Fruit fly (Drosophila melanogaster): Measurements from ENCODE around the gene cad.

Gene cad

dm6 chr2L:20811039-20811652, 40.6 kb downstream of the cad start (continued):
- TF ChIP-seq crp (GFP tag; optimal IDR thresholded peaks at IDR 0.05) (no peak), C15 (GFP tag; IDR thresholded peaks at IDR 0.05) (no peak), pzg (GFP tag; optimal IDR thresholded peaks at IDR 0.05) (no peak), amos (GFP tag; IDR thresholded peaks at IDR 0.05; ENCODE audit: partially characterized antibody) (no peak), CG13775 (GFP tag; optimal IDR thresholded peaks at IDR 0.05) (no peak), CG11695 (GFP tag; IDR thresholded peaks at IDR 0.05) (peak; percentile 62; the same call in 1 of the 3 replicates)

dm6 chr2L:20812283-20813189, 42.0 kb downstream of the cad start:
- TF ChIP-seq Trl (optimal IDR thresholded peaks at IDR 0.05) (no peak), Trl (GFP tag; optimal IDR thresholded peaks at IDR 0.05) (no peak), HHEX (GFP tag; optimal IDR thresholded peaks at IDR 0.05) (no peak), crol (GFP tag; IDR thresholded peaks at IDR 0.05) (no peak), ranshi (GFP tag; IDR thresholded peaks at IDR 0.05) (no peak), HLH54F (GFP tag; optimal IDR thresholded peaks at IDR 0.05) (no peak), Neu2 (GFP tag; optimal IDR thresholded peaks at IDR 0.05; ENCODE audit: borderline replicate concordance) (no peak), chinmo (GFP tag; IDR thresholded peaks at IDR 0.05; ENCODE audit: partially characterized antibody) (0 out of 4 replicates have a peak, but pooled peaks have one; percentile 52), CG11456 (GFP tag; IDR thresholded peaks at IDR 0.05) (no peak), trh (GFP tag; optimal IDR thresholded peaks at IDR 0.05) (no peak), yki (optimal IDR thresholded peaks at IDR 0.05) (no peak), CG14860 (GFP tag; IDR thresholded peaks at IDR 0.05; ENCODE audit: partially characterized antibody) (no peak), D (optimal IDR thresholded peaks at IDR 0.05) (no peak), D (GFP tag; optimal IDR thresholded peaks at IDR 0.05) (no peak), zfh2 (GFP tag; optimal IDR thresholded peaks at IDR 0.05) (no peak), sqz (GFP tag; optimal IDR thresholded peaks at IDR 0.05) (no peak), grn (GFP tag; optimal IDR thresholded peaks at IDR 0.05) (peak; percentile 2), sd (tag; optimal IDR thresholded peaks at IDR 0.05) (peak; percentile 14), sens (GFP tag) (peak; percentile 25), CG9932 (GFP tag; IDR thresholded peaks at IDR 0.05) (no peak), Ssrp (tag; optimal IDR thresholded peaks at IDR 0.05) (no peak), luna (GFP tag; optimal IDR thresholded peaks at IDR 0.05) (no peak), Med (GFP tag) (peak; percentile 42), nom (GFP tag; optimal IDR thresholded peaks at IDR 0.05) (peak; percentile 78), stwl (tag; optimal IDR thresholded peaks at IDR 0.05) (no peak), Ada2b (GFP tag; IDR thresholded peaks at IDR 0.05) (0 out of 2 replicates have a peak, but pooled peaks have one; percentile 20), CG12299 (tag; optimal IDR thresholded peaks at IDR 0.05) (no peak), CG8290 (GFP tag; optimal IDR thresholded peaks at IDR 0.05) (no peak), CG8290 (tag; optimal IDR thresholded peaks at IDR 0.05) (peak in 1 of 2 experiments; percentile 30), CG11696 (GFP tag; IDR thresholded peaks at IDR 0.05) (0 out of 2 replicates have a peak, but pooled peaks have one; percentile 11), NfI (GFP tag; optimal IDR thresholded peaks at IDR 0.05) (no peak), fu2 (GFP tag; optimal IDR thresholded peaks at IDR 0.05) (no peak)

dm6 chr2L:20816140-20816539, 45.6 kb downstream of the cad start, which contains the start of gene CG33322:
Gene CG33322 (minus strand): TSS chr2L:20816240.
- no peak for TF ChIP-seq fd102C (GFP tag; optimal IDR thresholded peaks at IDR 0.05)
- TF ChIP-seq ssp (GFP tag; IDR thresholded peaks at IDR 0.05): no peak
- TF ChIP-seq Ssrp (tag; optimal IDR thresholded peaks at IDR 0.05): no peak
- TF ChIP-seq CG15696 (tag; optimal IDR thresholded peaks at IDR 0.05): no peak
- TF ChIP-seq bab2 (GFP tag; optimal IDR thresholded peaks at IDR 0.05): no peak
- TF ChIP-seq Sox102F (GFP tag; optimal IDR thresholded peaks at IDR 0.05): no peak
- TF ChIP-seq CG6254 (GFP tag; optimal IDR thresholded peaks at IDR 0.05): no peak
- no peak for TF ChIP-seq amos (GFP tag; IDR thresholded peaks at IDR 0.05; ENCODE audit: partially characterized antibody)
- TF ChIP-seq aop (GFP tag; IDR thresholded peaks at IDR 0.05): no peak
- no peak for TF ChIP-seq CG6791 (GFP tag; IDR thresholded peaks at IDR 0.05; ENCODE audit: partially characterized antibody)
- no peak for TF ChIP-seq emc (GFP tag; optimal IDR thresholded peaks at IDR 0.05)
- no peak for TF ChIP-seq gsb-n (tag; optimal IDR thresholded peaks at IDR 0.05)
- TF ChIP-seq zf30C (GFP tag; optimal IDR thresholded peaks at IDR 0.05): no peak

All from whole organism, embryonic.